Worm (Caenorhabditis elegans): ENCODE measurements around the gene F17C11.11.

DNA sequence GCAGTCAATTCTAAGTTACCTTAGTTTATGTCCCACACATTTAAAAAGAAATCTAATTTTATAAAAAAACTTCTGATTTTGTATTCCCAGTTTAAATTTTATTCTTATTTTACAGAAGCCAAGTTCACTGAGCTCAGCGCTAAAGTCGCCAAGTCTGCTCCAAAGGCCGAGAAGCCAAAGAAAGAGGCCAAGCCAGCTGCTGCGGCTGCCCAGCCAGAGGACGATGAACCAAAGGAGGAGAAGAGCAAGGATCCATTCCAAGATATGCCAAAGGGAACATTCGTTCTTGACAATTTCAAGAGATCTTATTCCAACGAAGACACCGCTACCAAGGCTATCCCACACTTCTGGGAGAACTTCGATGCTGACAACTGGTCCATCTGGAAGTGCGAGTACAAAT is 28.3 kb upstream of the F17C11.11 start:
- TF ChIP-seq klf-2 (GFP tag; conservative IDR thresholded peaks at IDR 0.05) (no peak), tab-1 (GFP tag; IDR thresholded peaks at IDR 0.05) (no peak), flt-1 (GFP tag; IDR thresholded peaks at IDR 0.05) (no peak), cog-1 (tag; optimal IDR thresholded peaks at IDR 0.05) (no peak), med-1 (GFP tag; optimal IDR thresholded peaks at IDR 0.05; ENCODE audit: insufficient read depth) (no peak), ref-1 (GFP tag; conservative IDR thresholded peaks at IDR 0.05) (no peak), ztf-29 (GFP tag; IDR thresholded peaks at IDR 0.05) (no peak), ztf-23 (GFP tag; IDR thresholded peaks at IDR 0.05) (no peak), T22C8.4 (GFP tag; IDR thresholded peaks at IDR 0.05) (no peak)

Measured in whole organism, midembryonic.